Fruit fly (Drosophila melanogaster) whole organism, embryonic: ENCODE data around the gene Tnks.

Source experiments
- B-H1 ChIP-seq: fragments of 200-800 bp; sonication (Bioruptor generic); IDR thresholded peaks from 3 replicates; pipeline ENCODE4 v1.3.6; 2022; ENCODE audit warnings: missing biosample characterization, missing genetic modification characterization
- B-H2 ChIP-seq: fragments of 200-800 bp; sonication (Bioruptor generic); optimal IDR thresholded peaks from 2 replicates; lab custom pipeline; 2018; ENCODE audit warnings: missing biosample characterization, mild to moderate bottlenecking, missing genetic modification characterization
- Bteb2 ChIP-seq: fragments of 200-800 bp; sonication (Bioruptor generic); optimal IDR thresholded peaks from 2 replicates; lab custom pipeline; 2016; ENCODE audit warnings: missing biosample characterization, missing genetic modification characterization
- CG10267 ChIP-seq: fragments of 200-800 bp; sonication (Bioruptor generic); optimal IDR thresholded peaks from 2 replicates; lab custom pipeline; 2018; ENCODE audit warnings: missing biosample characterization, mild to moderate bottlenecking, missing genetic modification characterization, moderate library complexity
- CG10366 ChIP-seq: fragments of 200-800 bp; sonication (Bioruptor generic); IDR thresholded peaks from 2 replicates; pipeline ENCODE4 v1.3.6; 2022; ENCODE audit warnings: missing biosample characterization, missing genetic modification characterization
- CG10979 ChIP-seq: fragments of 200-800 bp; sonication (Bioruptor generic); optimal IDR thresholded peaks from 2 replicates; lab custom pipeline; 2018; ENCODE audit warnings: missing biosample characterization, mild to moderate bottlenecking, missing genetic modification characterization, moderate library complexity
- CG12744 ChIP-seq: fragments of 200-800 bp; sonication (Bioruptor generic); optimal IDR thresholded peaks from 2 replicates; lab custom pipeline; 2016; ENCODE audit warnings: missing biosample characterization, missing genetic modification characterization
- CG13894 ChIP-seq: fragments of 200-800 bp; sonication (Bioruptor generic); optimal IDR thresholded peaks from 3 replicates; lab custom pipeline; 2018; ENCODE audit warnings: missing biosample characterization, mild to moderate bottlenecking, missing genetic modification characterization, moderate library complexity
- CG14441 ChIP-seq: fragments of 200-800 bp; sonication (Bioruptor generic); IDR thresholded peaks from 2 replicates; pipeline ENCODE4 v1.3.6; 2022; ENCODE audit warnings: missing biosample characterization, missing genetic modification characterization
- CG17612 ChIP-seq: fragments of 200-800 bp; sonication (Bioruptor generic); IDR thresholded peaks from 2 replicates; pipeline ENCODE4 v1.3.6; 2022; ENCODE audit warnings: missing biosample characterization, missing genetic modification characterization
- CG2875 ChIP-seq: fragments of 200-800 bp; sonication (Bioruptor generic); optimal IDR thresholded peaks from 2 replicates; lab custom pipeline; 2017; ENCODE audit warnings: missing biosample characterization, mild to moderate bottlenecking, missing genetic modification characterization, missing genetic modification reagents
- CG34422 ChIP-seq: fragments of 200-800 bp; sonication (Bioruptor generic); IDR thresholded peaks from 3 replicates; pipeline ENCODE4 v1.3.6; 2022; ENCODE audit warnings: missing biosample characterization, missing genetic modification characterization
- CG42726 ChIP-seq: fragments of 200-800 bp; sonication (Bioruptor generic); IDR thresholded peaks from 2 replicates; pipeline ENCODE4 v1.3.6; 2022; ENCODE audit warnings: missing biosample characterization, missing genetic modification characterization; ENCODE audit not compliant: partially characterized antibody
- CG4282 ChIP-seq: fragments of 200-800 bp; sonication (Bioruptor generic); optimal IDR thresholded peaks from 2 replicates; lab custom pipeline; 2016; ENCODE audit warnings: missing biosample characterization, missing genetic modification characterization
- CG7357 ChIP-seq: fragments of 200-800 bp; sonication (Bioruptor generic); IDR thresholded peaks from 3 replicates; pipeline ENCODE4 v1.3.6; 2022; ENCODE audit warnings: missing biosample characterization, missing genetic modification characterization
- CG8281 ChIP-seq: fragments of 200-800 bp; sonication (Bioruptor generic); optimal IDR thresholded peaks from 2 replicates; lab custom pipeline; 2018; ENCODE audit warnings: missing biosample characterization, mild to moderate bottlenecking, missing genetic modification characterization, moderate library complexity
- CG8359 ChIP-seq: fragments of 200-800 bp; sonication (Bioruptor generic); optimal IDR thresholded peaks from 2 replicates; lab custom pipeline; 2017; ENCODE audit warnings: missing biosample characterization, mild to moderate bottlenecking, missing genetic modification characterization, borderline replicate concordance
- Dfd ChIP-seq, 2 experiments: fragments of >200 bp; optimal IDR thresholded peaks; 2 replicates each; lab custom pipeline; 2017; ENCODE audit warnings: missing biosample characterization in 2 of 2, missing genetic modification characterization in 2 of 2
- Dip3 ChIP-seq: fragments of 200-800 bp; sonication (Bioruptor generic); optimal IDR thresholded peaks from 3 replicates; lab custom pipeline; 2016; ENCODE audit warnings: missing biosample characterization, missing genetic modification characterization
- Dll ChIP-seq: fragments of 200-800 bp; sonication (Bioruptor generic); IDR thresholded peaks from 4 replicates; pipeline ENCODE4 v1.3.6; 2022; ENCODE audit warnings: missing biosample characterization, missing genetic modification characterization; ENCODE audit not compliant: partially characterized antibody
- Drgx ChIP-seq: fragments of 200-800 bp; sonication (Bioruptor generic); IDR thresholded peaks from 2 replicates; pipeline ENCODE4 v1.3.6; 2022; ENCODE audit warnings: missing biosample characterization, missing genetic modification characterization
- E2f1 ChIP-seq: fragments of 200-800 bp; sonication (Bioruptor generic); IDR thresholded peaks from 2 replicates; pipeline ENCODE4 v1.3.6; 2022; ENCODE audit warnings: missing biosample characterization, missing genetic modification characterization
- HLH3B ChIP-seq: fragments of 200-800 bp; sonication (Bioruptor generic); IDR thresholded peaks from 2 replicates; pipeline ENCODE4 v1.3.6; 2022; ENCODE audit warnings: missing biosample characterization, missing genetic modification characterization
- Hr3 ChIP-seq: fragments of 200-800 bp; sonication (Bioruptor generic); optimal IDR thresholded peaks from 3 replicates; lab custom pipeline; 2016; ENCODE audit warnings: missing biosample characterization, missing genetic modification characterization
- Pdp1 ChIP-seq, 2 experiments: fragments of 200-800 bp; sonication (Bioruptor generic); optimal IDR thresholded peaks; 3 replicates each; lab custom pipeline; 2016; ENCODE audit warnings: missing biosample characterization in 2 of 2, missing genetic modification characterization in 2 of 2, mild to moderate bottlenecking in 1 of 2, moderate library complexity in 1 of 2
- Ptx1 ChIP-seq: fragments of 200-800 bp; sonication (Bioruptor generic); IDR thresholded peaks from 2 replicates; pipeline ENCODE4 v1.3.6; 2022; ENCODE audit warnings: missing biosample characterization, missing genetic modification characterization
- Sin3A ChIP-seq: fragments of >200 bp; optimal IDR thresholded peaks from 2 replicates; lab custom pipeline; 2018
- Xbp1 ChIP-seq: fragments of 200-800 bp; sonication (Bioruptor generic); optimal IDR thresholded peaks from 3 replicates; lab custom pipeline; 2016; ENCODE audit warnings: missing biosample characterization, mild to moderate bottlenecking, missing genetic modification characterization
- abd-A ChIP-seq: fragments of 200-800 bp; sonication (Bioruptor generic); optimal IDR thresholded peaks from 3 replicates; lab custom pipeline; 2019; ENCODE audit warnings: missing biosample characterization, mild to moderate bottlenecking, missing genetic modification characterization, moderate library complexity
- caup ChIP-seq: fragments of 200-800 bp; sonication (Bioruptor generic); optimal IDR thresholded peaks from 3 replicates; lab custom pipeline; 2017; ENCODE audit warnings: missing biosample characterization, mild to moderate bottlenecking, missing genetic modification characterization, moderate library complexity; ENCODE audit not compliant: severe bottlenecking
- chm ChIP-seq: fragments of 200-800 bp; sonication (Bioruptor generic); IDR thresholded peaks from 2 replicates; pipeline ENCODE4 v1.3.6; 2022; ENCODE audit warnings: missing biosample characterization, missing genetic modification characterization
- ci ChIP-seq: fragments of 200-800 bp; sonication (Bioruptor generic); IDR thresholded peaks from 3 replicates; pipeline ENCODE4 v1.3.6; 2022; ENCODE audit warnings: missing biosample characterization, missing genetic modification characterization
- dmrt99B ChIP-seq: fragments of 200-800 bp; sonication (Bioruptor generic); optimal IDR thresholded peaks from 2 replicates; lab custom pipeline; 2018; ENCODE audit warnings: missing biosample characterization, mild to moderate bottlenecking, missing genetic modification characterization, moderate library complexity
- dpn ChIP-seq, 2 experiments: fragments of 200-800 bp; sonication (Bioruptor generic); optimal IDR thresholded peaks; 3 replicates each; lab custom pipeline; 2016; ENCODE audit warnings: missing biosample characterization in 2 of 2, missing genetic modification characterization in 2 of 2
- dysf ChIP-seq: fragments of 200-800 bp; sonication (Bioruptor generic); IDR thresholded peaks from 3 replicates; pipeline ENCODE4 v1.3.6; 2022; ENCODE audit warnings: missing biosample characterization, missing genetic modification characterization
- gce ChIP-seq: fragments of 200-800 bp; sonication (Bioruptor generic); IDR thresholded peaks from 3 replicates; pipeline ENCODE4 v1.3.6; 2022; ENCODE audit warnings: missing biosample characterization, missing genetic modification characterization
- hkb ChIP-seq, 2 experiments: fragments of 200-800 bp in 1 of 2; fragments of >200 bp in 1 of 2; sonication (Bioruptor generic) in 1 of 2; IDR thresholded peaks in 1 of 2; optimal IDR thresholded peaks in 1 of 2; 2 replicates each; pipeline versions ENCODE4 v1.3.6 to Lab custom; 2017 to 2022; ENCODE audit warnings: missing biosample characterization in 1 of 2, missing genetic modification characterization in 1 of 2
- ind ChIP-seq: fragments of 200-800 bp; sonication (Bioruptor generic); optimal IDR thresholded peaks from 3 replicates; lab custom pipeline; 2016; ENCODE audit warnings: missing biosample characterization, missing genetic modification characterization
- lbe ChIP-seq: fragments of 200-800 bp; sonication (Bioruptor generic); optimal IDR thresholded peaks from 2 replicates; lab custom pipeline; 2016; ENCODE audit warnings: missing biosample characterization, mild to moderate bottlenecking, missing genetic modification characterization
- lola ChIP-seq, 3 experiments: fragments of >200 bp in 2 of 3; fragments of 200-800 bp in 1 of 3; sonication (Bioruptor generic) in 1 of 3; optimal IDR thresholded peaks; 2 replicates each; lab custom pipeline; 2017 to 2019; ENCODE audit warnings: missing biosample characterization in 3 of 3, missing genetic modification characterization in 3 of 3, mild to moderate bottlenecking in 1 of 3, moderate library complexity in 1 of 3
- nau ChIP-seq: fragments of 200-800 bp; sonication (Bioruptor generic); optimal IDR thresholded peaks from 3 replicates; lab custom pipeline; 2017; ENCODE audit warnings: missing biosample characterization, mild to moderate bottlenecking, missing genetic modification characterization, missing genetic modification reagents
- phol ChIP-seq: fragments of 200-800 bp; sonication (Bioruptor generic); optimal IDR thresholded peaks from 3 replicates; lab custom pipeline; 2018; ENCODE audit warnings: missing biosample characterization, mild to moderate bottlenecking, missing genetic modification characterization, moderate library complexity
- prd ChIP-seq, 3 experiments: fragments of >200 bp in 2 of 3; fragments of 200-800 bp in 1 of 3; sonication (Bioruptor generic) in 1 of 3; optimal IDR thresholded peaks in 2 of 3; IDR thresholded peaks in 1 of 3; 2 replicates in 2 of 3; 3 replicates in 1 of 3; pipeline versions ENCODE4 v1.3.6 to Lab custom; 2017 to 2022; ENCODE audit warnings: missing biosample characterization in 1 of 3, missing genetic modification characterization in 1 of 3
- sens ChIP-seq: fragments of 200-800 bp; sonication (Bioruptor generic); peaks from one replicate; lab custom pipeline; 2016; ENCODE audit warnings: missing biosample characterization, missing genetic modification characterization
- slbo ChIP-seq: fragments of 200-800 bp; sonication (Bioruptor generic); IDR thresholded peaks from 2 replicates; pipeline ENCODE4 v1.3.6; 2022; ENCODE audit warnings: missing biosample characterization, missing genetic modification characterization
- sob ChIP-seq: fragments of 200-800 bp; sonication (Bioruptor generic); IDR thresholded peaks from 2 replicates; pipeline ENCODE4 v1.3.6; 2022; ENCODE audit warnings: missing biosample characterization, missing genetic modification characterization
- vvl ChIP-seq: fragments of 200-800 bp; sonication (Bioruptor generic); IDR thresholded peaks from 2 replicates; pipeline ENCODE4 v1.3.6; 2022; ENCODE audit warnings: missing biosample characterization, missing genetic modification characterization

The Tnks gene

DNA sequence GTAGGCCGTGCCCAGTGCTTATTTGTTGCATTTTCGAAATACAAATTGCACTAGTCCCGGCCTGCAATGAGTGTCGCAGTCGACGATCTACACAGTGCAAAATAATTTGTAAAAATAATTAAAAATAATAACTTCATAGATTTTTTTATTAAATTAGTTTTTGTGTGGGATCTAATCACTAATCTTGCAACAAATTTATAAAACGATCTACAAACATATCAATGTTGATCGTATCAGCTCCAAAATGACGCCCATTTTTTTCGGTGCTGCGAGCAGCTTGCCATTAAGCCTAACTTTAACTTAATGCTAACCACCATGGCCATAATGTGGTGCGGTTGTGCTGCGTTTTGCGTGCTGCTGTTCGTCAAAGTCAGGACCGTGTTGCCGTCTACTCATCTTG is 9.7 kb downstream of the Tnks start (continued):
- TF ChIP-seq dysf (GFP tag; lab: Robert Waterston, UW) (peak; percentile 41; the same call in 2 of the 3 replicates), slbo (GFP tag; lab: Robert Waterston, UW) (peak; percentile 28; the same call in 1 of the 2 replicates), lbe (GFP tag; lab: Kevin White, UChicago) (peak; percentile 22), CG10979 (peak; percentile 33), CG12744 (no peak), CG10267 (tag; lab: Kevin White, UChicago) (peak; percentile 4), sob (GFP tag; lab: Robert Waterston, UW) (0 out of 2 replicates have a peak, but pooled peaks have one; percentile 12), prd (optimal IDR thresholded peaks at IDR 0.05; lab: Kevin White, UChicago) (no peak), prd (GFP tag; IDR thresholded peaks at IDR 0.05; lab: Robert Waterston, UW) (peak; percentile 33; the same call in 2 of the 3 replicates), vvl (GFP tag; lab: Robert Waterston, UW) (0 out of 2 replicates have a peak, but pooled peaks have one; percentile 10), Ptx1 (GFP tag; lab: Robert Waterston, UW) (0 out of 2 replicates have a peak, but pooled peaks have one; percentile 36), CG10366 (GFP tag; lab: Robert Waterston, UW) (peak; percentile 28; the same call in 1 of the 2 replicates), ind (GFP tag; lab: Kevin White, UChicago) (peak; percentile 16), phol (tag; lab: Kevin White, UChicago) (peak; percentile 24), ci (GFP tag; lab: Robert Waterston, UW) (0 out of 3 replicates have a peak, but pooled peaks have one; percentile 45), CG14441 (GFP tag; lab: Robert Waterston, UW) (0 out of 2 replicates have a peak, but pooled peaks have one; percentile 16), HLH3B (GFP tag; lab: Robert Waterston, UW) (peak; percentile 40; the same call in 1 of the 2 replicates), Xbp1 (GFP tag; lab: Kevin White, UChicago) (peak; percentile 2)
- TF ChIP-seq, all 482 proteins: peak for 50

- TF ChIP-seq sens (GFP tag; lab: Kevin White, UChicago) = peak; percentile 58
- TF ChIP-seq CG7357 = no peak
- TF ChIP-seq Pdp1 (GFP tag; optimal IDR thresholded peaks at IDR 0.05; lab: Kevin White, UChicago) = peak in 1 of 2 experiments; percentile 32
- TF ChIP-seq abd-A = peak; percentile 52
- no peak for TF ChIP-seq CG42726
- peak; percentile 64 for TF ChIP-seq CG13894 (tag; lab: Kevin White, UChicago)
Measured at dm6 chr3R:25650417-25650816, 10.7 kb downstream of the Tnks start.

DNA sequence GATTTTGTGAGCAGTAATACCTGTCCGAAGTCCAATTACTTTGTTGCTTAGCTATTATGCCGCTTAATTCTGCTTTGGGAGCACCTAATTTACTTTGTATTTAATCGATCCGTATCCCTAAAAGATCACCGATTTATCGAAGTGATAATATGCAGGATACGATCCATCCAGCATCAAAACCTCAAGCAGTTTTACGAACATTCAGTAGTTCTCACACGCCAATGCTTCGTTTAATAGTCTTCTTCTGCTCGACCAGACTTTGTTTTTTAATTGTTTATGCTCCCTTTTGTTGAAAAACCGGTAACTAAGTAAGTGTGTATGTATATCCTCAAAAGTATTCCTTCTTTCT is 12.9 kb downstream of the Tnks start:
- no peak for TF ChIP-seq B-H2 (GFP tag; lab: Kevin White, UChicago)
- no peak for TF ChIP-seq CG4282 (GFP tag; lab: Kevin White, UChicago)
- no peak for TF ChIP-seq CG2875 (GFP tag; lab: Kevin White, UChicago)
- no peak for TF ChIP-seq E2f1
- no peak for TF ChIP-seq CG8281 (tag; lab: Kevin White, UChicago)
- TF ChIP-seq lola (GFP tag; optimal IDR thresholded peaks at IDR 0.05; lab: Kevin White, UChicago) = peak in 1 of 3 experiments; percentile 15
- TF ChIP-seq Bteb2 (GFP tag; lab: Kevin White, UChicago) = no peak
- no peak for TF ChIP-seq CG8359
- TF ChIP-seq hkb (optimal IDR thresholded peaks at IDR 0.05; lab: Kevin White, UChicago) = no peak
- no peak for TF ChIP-seq hkb (GFP tag; IDR thresholded peaks at IDR 0.05; lab: Robert Waterston, UW)
- TF ChIP-seq gce (GFP tag; lab: Robert Waterston, UW) = 0 out of 3 replicates have a peak, but pooled peaks have one; percentile 0
- no peak for TF ChIP-seq Hr3 (GFP tag; lab: Kevin White, UChicago)
- no peak for TF ChIP-seq B-H1
- no peak for TF ChIP-seq nau (GFP tag; lab: Kevin White, UChicago)
- TF ChIP-seq chm (GFP tag; lab: Robert Waterston, UW) = 0 out of 2 replicates have a peak, but pooled peaks have one; percentile 2
- peak in 1 of 2 experiments; percentile 5 for TF ChIP-seq dpn (GFP tag; optimal IDR thresholded peaks at IDR 0.05; lab: Kevin White, UChicago)
- no peak for TF ChIP-seq dmrt99B
- TF ChIP-seq Drgx (GFP tag; lab: Robert Waterston, UW) = no peak
- no peak for TF ChIP-seq Dip3 (GFP tag; lab: Kevin White, UChicago)
- TF ChIP-seq Dfd (GFP tag; optimal IDR thresholded peaks at IDR 0.05; lab: Kevin White, UChicago) = no peak
- no peak for TF ChIP-seq CG34422 (GFP tag; lab: Robert Waterston, UW)
- TF ChIP-seq Ptx1 (GFP tag; lab: Robert Waterston, UW) = no peak
- no peak for TF ChIP-seq caup (GFP tag; lab: Kevin White, UChicago)
- no peak for TF ChIP-seq Sin3A (lab: Kevin White, UChicago)
- TF ChIP-seq Dll = 0 out of 4 replicates have a peak, but pooled peaks have one; percentile 6
- no peak for TF ChIP-seq CG17612 (GFP tag; lab: Robert Waterston, UW)
